Worm (Caenorhabditis elegans): ENCODE measurements around the gene pfd-5.

- TF ChIP-seq him-1 (tag; optimal IDR thresholded peaks at IDR 0.05) (no peak), dao-5 (tag; optimal IDR thresholded peaks at IDR 0.05) (no peak), W03F9.2 (tag; optimal IDR thresholded peaks at IDR 0.05) (no peak)
These were observed 42.4 kb upstream of the pfd-5 start, which contains the start of gene ztf-31 for ce11 chrIII:7241065-7241464.

Data from whole organism, L4/young adult.